Worm (Caenorhabditis elegans) whole organism, L4 larva: Measurements from ENCODE around the gene F21C10.10.

Experiments used
- F44E2.7 ChIP-seq: fragments of 200-800 bp; sonication (Bioruptor generic); IDR thresholded peaks from 2 replicates; pipeline ENCODE4 v2.1.2; 2022; ENCODE audit warnings: missing genetic modification characterization, missing compliant biosample characterization
- Y5F2A.4 ChIP-seq: fragments of 200-800 bp; sonication (Bioruptor generic); optimal IDR thresholded peaks from 2 replicates; lab custom pipeline; 2018; ENCODE audit warnings: mild to moderate bottlenecking, missing genetic modification characterization, missing compliant biosample characterization
- aha-1 ChIP-seq: fragments of 150-350 bp; peaks from one replicate; lab custom pipeline; 2014; ENCODE audit warnings: missing biosample characterization, missing genetic modification characterization
- ama-1 ChIP-seq: fragments of 150-350 bp; optimal IDR thresholded peaks from 2 replicates; lab custom pipeline; 2014; ENCODE audit warnings: inconsistent platforms, mixed read lengths
- arid-1 ChIP-seq: fragments of 200-800 bp; sonication (Bioruptor generic); conservative IDR thresholded peaks from 2 replicates; pipeline ENCODE4 v1.3.6; 2022; ENCODE audit warnings: missing genetic modification reagents, missing genetic modification characterization, missing compliant biosample characterization
- ceh-82 ChIP-seq: sonication (generic microtip); optimal IDR thresholded peaks from 2 replicates; lab custom pipeline; 2017; ENCODE audit warnings: missing biosample characterization, missing genetic modification characterization
- ces-1 ChIP-seq: fragments of 150-350 bp; sonication (generic microtip); optimal IDR thresholded peaks from 4 replicates; lab custom pipeline; 2014; ENCODE audit warnings: missing biosample characterization, missing genetic modification reagents, missing genetic modification characterization
- daf-16 ChIP-seq, 3 experiments: sonication (generic microtip); optimal IDR thresholded peaks; 2 replicates each; lab custom pipeline; 2016 to 2017; ENCODE audit warnings: missing genetic modification characterization in 3 of 3, missing genetic modification reagents in 3 of 3, mild to moderate bottlenecking in 2 of 3, missing compliant biosample characterization in 2 of 3, missing biosample characterization in 1 of 3, moderate library complexity in 1 of 3
- dmd-8 ChIP-seq: fragments of 200-800 bp; sonication (Bioruptor generic); IDR thresholded peaks from 2 replicates; pipeline ENCODE4 v1.3.6; 2022; ENCODE audit warnings: missing genetic modification characterization, missing compliant biosample characterization
- dmd-9 ChIP-seq: fragments of 200-800 bp; sonication (Bioruptor generic); IDR thresholded peaks from 2 replicates; pipeline ENCODE4 v1.3.6; 2022; ENCODE audit warnings: missing genetic modification reagents, missing genetic modification characterization, missing compliant biosample characterization
- egl-43 ChIP-seq: fragments of 200-800 bp; sonication (Bioruptor generic); IDR thresholded peaks from 2 replicates; pipeline ENCODE4 v1.3.6; 2022; ENCODE audit warnings: missing genetic modification reagents, missing genetic modification characterization, missing compliant biosample characterization
- fos-1 ChIP-seq: fragments of 150-350 bp; optimal IDR thresholded peaks from 2 replicates; lab custom pipeline; 2014; ENCODE audit warnings: missing biosample characterization, missing genetic modification characterization
- hlh-11 ChIP-seq: fragments of 200-800 bp; sonication (Bioruptor generic); optimal IDR thresholded peaks from 2 replicates; lab custom pipeline; 2018; ENCODE audit warnings: mild to moderate bottlenecking, missing genetic modification characterization, missing compliant biosample characterization
- hlh-30 ChIP-seq: sonication (generic microtip); optimal IDR thresholded peaks from 2 replicates; lab custom pipeline; 2017; ENCODE audit warnings: antibody characterized with exemption, mild to moderate bottlenecking, missing genetic modification characterization, missing compliant biosample characterization; ENCODE audit not compliant: insufficient read depth
- jun-1 ChIP-seq: fragments of 150-350 bp; optimal IDR thresholded peaks from 2 replicates; lab custom pipeline; 2014; ENCODE audit warnings: missing biosample characterization, missing genetic modification reagents, missing genetic modification characterization
- lin-13 ChIP-seq: fragments of 150-350 bp; optimal IDR thresholded peaks from 2 replicates; lab custom pipeline; 2014; ENCODE audit warnings: missing biosample characterization, missing genetic modification reagents, missing genetic modification characterization
- lin-29 ChIP-seq: fragments of 200-800 bp; sonication (Bioruptor generic); IDR thresholded peaks from 2 replicates; pipeline ENCODE4 v1.3.6; 2022; ENCODE audit warnings: missing genetic modification reagents, missing genetic modification characterization, missing compliant biosample characterization
- lin-38 ChIP-seq: fragments of 200-800 bp; sonication (Bioruptor generic); IDR thresholded peaks from 2 replicates; pipeline ENCODE4 v1.3.6; 2022; ENCODE audit warnings: missing genetic modification reagents, missing genetic modification characterization, missing compliant biosample characterization
- lir-3 ChIP-seq: sonication (generic microtip); optimal IDR thresholded peaks from 2 replicates; lab custom pipeline; 2016; ENCODE audit warnings: mild to moderate bottlenecking, missing genetic modification characterization, missing compliant biosample characterization
- lsy-2 ChIP-seq, 2 experiments: fragments of 150-350 bp in 1 of 2; sonication (generic microtip) in 1 of 2; optimal IDR thresholded peaks; 2 replicates each; lab custom pipeline; 2014 to 2017; ENCODE audit warnings: missing biosample characterization in 2 of 2, missing genetic modification characterization in 2 of 2
- madf-5 ChIP-seq, 2 experiments: fragments of 200-800 bp; sonication (Bioruptor generic); IDR thresholded peaks; 2 replicates each; pipeline ENCODE4 v1.3.6; 2022; ENCODE audit warnings: missing compliant biosample characterization in 2 of 2, missing genetic modification characterization in 2 of 2
- nhr-111 ChIP-seq: fragments of 200-800 bp; sonication (Bioruptor generic); optimal IDR thresholded peaks from 2 replicates; lab custom pipeline; 2018; ENCODE audit warnings: mild to moderate bottlenecking, missing genetic modification characterization, missing compliant biosample characterization
- nhr-28 ChIP-seq: fragments of 150-350 bp; optimal IDR thresholded peaks from 2 replicates; lab custom pipeline; 2014; ENCODE audit warnings: missing biosample characterization, missing genetic modification characterization
- nhr-41 ChIP-seq: fragments of 200-800 bp; sonication (Bioruptor generic); IDR thresholded peaks from 2 replicates; pipeline ENCODE4 v1.3.6; 2022; ENCODE audit warnings: missing genetic modification reagents, missing genetic modification characterization, missing compliant biosample characterization
- nhr-42 ChIP-seq: fragments of 200-800 bp; sonication (Bioruptor generic); IDR thresholded peaks from 2 replicates; pipeline ENCODE4 v1.3.6; 2022; ENCODE audit warnings: missing genetic modification characterization, missing compliant biosample characterization
- nhr-6 ChIP-seq: fragments of 150-350 bp; optimal IDR thresholded peaks from 2 replicates; lab custom pipeline; 2014; ENCODE audit warnings: missing biosample characterization, missing genetic modification characterization
- php-3 ChIP-seq: fragments of 200-800 bp; sonication (Bioruptor generic); IDR thresholded peaks from 2 replicates; pipeline ENCODE4 v1.3.6; 2022; ENCODE audit warnings: missing genetic modification reagents, missing genetic modification characterization, missing compliant biosample characterization
- rbr-2 ChIP-seq: sonication (generic microtip); optimal IDR thresholded peaks from 2 replicates; lab custom pipeline; 2016; ENCODE audit warnings: missing genotype, missing genetic modification characterization, missing compliant biosample characterization
- skn-1 ChIP-seq: fragments of 150-350 bp; optimal IDR thresholded peaks from 2 replicates; lab custom pipeline; 2014; ENCODE audit warnings: missing biosample characterization, missing genetic modification characterization
- snpc-4 ChIP-seq: fragments of 150-350 bp; optimal IDR thresholded peaks from 2 replicates; lab custom pipeline; 2014; ENCODE audit warnings: missing biosample characterization, missing genetic modification characterization
- spr-1 ChIP-seq: sonication (generic microtip); optimal IDR thresholded peaks from 2 replicates; lab custom pipeline; 2016; ENCODE audit warnings: mild to moderate bottlenecking, missing genetic modification characterization, missing compliant biosample characterization
- spr-3 ChIP-seq: fragments of 200-800 bp; sonication (Bioruptor generic); optimal IDR thresholded peaks from 2 replicates; lab custom pipeline; 2018; ENCODE audit warnings: mild to moderate bottlenecking, missing genetic modification characterization, missing compliant biosample characterization
- unc-130 ChIP-seq: sonication (generic microtip); optimal IDR thresholded peaks from 2 replicates; lab custom pipeline; 2016; ENCODE audit warnings: missing genetic modification reagents, missing genetic modification characterization, missing compliant biosample characterization
- unc-39 ChIP-seq: sonication (generic microtip); optimal IDR thresholded peaks from 2 replicates; lab custom pipeline; 2017; ENCODE audit warnings: missing biosample characterization, missing genetic modification characterization
- unc-62 ChIP-seq, 3 experiments: fragments of 150-350 bp in 1 of 3; sonication (generic microtip); optimal IDR thresholded peaks in 2 of 3; peaks in 1 of 3; 1 replicate in 1 of 3; 2 replicates in 2 of 3; lab custom pipeline; 2014 to 2017; ENCODE audit warnings: missing biosample characterization in 3 of 3, missing genetic modification characterization in 3 of 3, missing genetic modification reagents in 3 of 3, missing genotype in 1 of 3
- zip-11 ChIP-seq: fragments of 200-800 bp; sonication (Bioruptor generic); IDR thresholded peaks from 2 replicates; pipeline ENCODE4 v1.3.6; 2022; ENCODE audit warnings: missing genetic modification characterization, missing compliant biosample characterization

Gene F21C10.10

ce11 chrV:9095613-9096317, at the start of gene F21C10.10 (continued):
- TF ChIP-seq madf-5 (GFP tag; IDR thresholded peaks at IDR 0.05; lab: Robert Waterston, UW) (0 out of 4 replicates have a peak, but pooled peaks of 1 of the 2 experiments have one; percentile 64), jun-1 (tag; lab: Kevin White, UChicago) (peak; percentile 59), spr-1 (tag; lab: Kevin White, UChicago) (peak; percentile 78), daf-16 (GFP tag; optimal IDR thresholded peaks at IDR 0.05; lab: Kevin White, UChicago) (peak; percentile 61 to 92), daf-16 (tag; optimal IDR thresholded peaks at IDR 0.05; lab: Kevin White, UChicago) (peak; percentile 91), lin-38 (peak; percentile 45)

ce11 chrV:9047555-9048049, 48.5 kb upstream of the F21C10.10 start, which contains the start of gene C25E10.17:
TSS of gene C25E10.17 (minus strand) at chrV:9047605.
- TF ChIP-seq nhr-111 (GFP tag; lab: Kevin White, UChicago) = no peak
- TF ChIP-seq aha-1 (tag; lab: Kevin White, UChicago) = peak; percentile 92

- no peak for TF ChIP-seq ces-1
- no peak for TF ChIP-seq F44E2.7 (GFP tag; lab: Robert Waterston, UW)
- no peak for TF ChIP-seq unc-39 (tag; lab: Kevin White, UChicago)
Measured at ce11 chrV:9049271-9049670, 46.8 kb upstream of the F21C10.10 start.

ce11 chrV:9051100-9051499, 45.0 kb upstream of the F21C10.10 start, which contains the start of gene C25E10.7:
TSS of gene C25E10.7 (minus strand) at chrV:9051200.
- TF ChIP-seq skn-1 (tag; lab: Kevin White, UChicago) (no peak), ces-1 (no peak), unc-130 (GFP tag; lab: Kevin White, UChicago) (no peak), snpc-4 (no peak), lin-29 (GFP tag; lab: Robert Waterston, UW) (no peak), dmd-9 (GFP tag; lab: Robert Waterston, UW) (no peak), arid-1 (GFP tag; lab: Robert Waterston, UW) (no peak), unc-39 (tag; lab: Kevin White, UChicago) (no peak), Y5F2A.4 (GFP tag; lab: Kevin White, UChicago) (no peak), fos-1 (tag; lab: Kevin White, UChicago) (no peak), lin-38 (no peak), rbr-2 (tag; lab: Kevin White, UChicago) (no peak), hlh-11 (no peak), ama-1 (lab: Kevin White, UChicago) (no peak), spr-3 (GFP tag; lab: Kevin White, UChicago) (no peak), zip-11 (GFP tag; lab: Robert Waterston, UW) (no peak)

ce11 chrV:9053235-9053634, 42.8 kb upstream of the F21C10.10 start:
- TF ChIP-seq aha-1 (tag; lab: Kevin White, UChicago) (peak; percentile 93), nhr-42 (GFP tag; lab: Robert Waterston, UW) (no peak)

ce11 chrV:9053969-9054368, 42.1 kb upstream of the F21C10.10 start, which contains the start of gene C25E10.8:
TSS of gene C25E10.8 (minus strand) at chrV:9054069.
- TF ChIP-seq hlh-11 (no peak), daf-16 (GFP tag; optimal IDR thresholded peaks at IDR 0.05; lab: Kevin White, UChicago) (no peak), daf-16 (tag; optimal IDR thresholded peaks at IDR 0.05; lab: Kevin White, UChicago) (no peak), nhr-42 (GFP tag; lab: Robert Waterston, UW) (no peak), lir-3 (no peak), unc-62 (GFP tag; optimal IDR thresholded peaks at IDR 0.05 in 1 of 2; lab: Kevin White, UChicago) (no peak), unc-62 (tag; optimal IDR thresholded peaks at IDR 0.05; lab: Kevin White, UChicago) (no peak), lin-13 (GFP tag; lab: Kevin White, UChicago) (no peak), nhr-6 (tag; lab: Kevin White, UChicago) (no peak), nhr-41 (GFP tag; lab: Robert Waterston, UW) (no peak), php-3 (GFP tag; lab: Robert Waterston, UW) (no peak), dmd-8 (GFP tag; lab: Robert Waterston, UW) (no peak), nhr-28 (tag; lab: Kevin White, UChicago) (no peak), Y5F2A.4 (GFP tag; lab: Kevin White, UChicago) (no peak), ceh-82 (tag; lab: Kevin White, UChicago) (no peak), ama-1 (lab: Kevin White, UChicago) (no peak), lsy-2 (tag; optimal IDR thresholded peaks at IDR 0.05; lab: Kevin White, UChicago) (no peak), hlh-30 (tag; lab: Kevin White, UChicago) (no peak), egl-43 (GFP tag; lab: Robert Waterston, UW) (no peak), rbr-2 (tag; lab: Kevin White, UChicago) (no peak)
- TF ChIP-seq, all 104 proteins: peak for 0
